Fruit fly (Drosophila melanogaster): ENCODE measurements around the gene Ing5.

- TF ChIP-seq lola (GFP tag; optimal IDR thresholded peaks at IDR 0.05) (no peak), br (GFP tag; optimal IDR thresholded peaks at IDR 0.05) (no peak), Abd-B (GFP tag; optimal IDR thresholded peaks at IDR 0.05) (no peak), GATAd (GFP tag; optimal IDR thresholded peaks at IDR 0.05) (no peak), CG32264 (GFP tag; optimal IDR thresholded peaks at IDR 0.05) (no peak), fru (GFP tag; optimal IDR thresholded peaks at IDR 0.05) (no peak), dl (GFP tag; optimal IDR thresholded peaks at IDR 0.05; ENCODE audit: insufficient read depth in 1 of 2, partially characterized antibody in 2 of 2) (no peak), Myc (optimal IDR thresholded peaks at IDR 0.05) (no peak)
Observed at dm6 chr2L:13430919-13431502, 43.9 kb upstream of the Ing5 start.

Data from whole organism, wandering third instar larva.